Fruit fly (Drosophila melanogaster) whole organism, embryonic: ENCODE data around the gene CG8312.

Source experiments
- Aef1 ChIP-seq: fragments of 200-800 bp; sonication (Bioruptor generic); IDR thresholded peaks from 3 replicates; pipeline ENCODE4 v1.3.6; 2022; ENCODE audit warnings: missing biosample characterization, missing genetic modification characterization
- CG11696 ChIP-seq: fragments of 200-800 bp; sonication (Bioruptor generic); IDR thresholded peaks from 2 replicates; pipeline ENCODE4 v1.3.6; 2022; ENCODE audit warnings: missing biosample characterization, missing genetic modification characterization
- CG12104 ChIP-seq: fragments of 200-800 bp; sonication (Bioruptor generic); optimal IDR thresholded peaks from 3 replicates; lab custom pipeline; 2016; ENCODE audit warnings: missing biosample characterization, missing genetic modification characterization
- CG13424 ChIP-seq: fragments of 200-800 bp; sonication (Bioruptor generic); optimal IDR thresholded peaks from 2 replicates; lab custom pipeline; 2019; ENCODE audit warnings: missing biosample characterization, mild to moderate bottlenecking, missing genetic modification characterization, moderate library complexity
- CG14014 ChIP-seq: fragments of 200-800 bp; sonication (Bioruptor generic); IDR thresholded peaks from 2 replicates; pipeline ENCODE4 v1.3.6; 2022; ENCODE audit warnings: missing biosample characterization, missing genetic modification characterization
- CG15073 ChIP-seq: fragments of 200-800 bp; sonication (Bioruptor generic); optimal IDR thresholded peaks from 2 replicates; lab custom pipeline; 2016; ENCODE audit warnings: missing biosample characterization, missing genetic modification characterization
- CG1792 ChIP-seq: fragments of 200-800 bp; sonication (Bioruptor generic); optimal IDR thresholded peaks from 2 replicates; lab custom pipeline; 2016; ENCODE audit warnings: missing biosample characterization, missing genetic modification characterization
- CG30020 ChIP-seq: fragments of 200-800 bp; optimal IDR thresholded peaks from 2 replicates; lab custom pipeline; 2019; ENCODE audit warnings: missing biosample characterization, mild to moderate bottlenecking, missing genetic modification characterization, moderate library complexity
- CG32532 ChIP-seq: fragments of 200-800 bp; sonication (Bioruptor generic); IDR thresholded peaks from 2 replicates; pipeline ENCODE4 v1.3.6; 2022; ENCODE audit warnings: missing biosample characterization, missing genetic modification characterization
- CG34422 ChIP-seq: fragments of 200-800 bp; sonication (Bioruptor generic); IDR thresholded peaks from 3 replicates; pipeline ENCODE4 v1.3.6; 2022; ENCODE audit warnings: missing biosample characterization, missing genetic modification characterization
- CG3838 ChIP-seq: fragments of 200-800 bp; sonication (Bioruptor generic); optimal IDR thresholded peaks from 3 replicates; lab custom pipeline; 2016; ENCODE audit warnings: missing biosample characterization, missing genetic modification characterization
- CG7745 ChIP-seq: fragments of 200-800 bp; sonication (Bioruptor generic); optimal IDR thresholded peaks from 2 replicates; lab custom pipeline; 2018; ENCODE audit warnings: missing biosample characterization, mild to moderate bottlenecking, missing genetic modification characterization, moderate library complexity
- CG8478 ChIP-seq: fragments of >200 bp; optimal IDR thresholded peaks from 2 replicates; lab custom pipeline; 2018
- CG8765 ChIP-seq: fragments of 200-800 bp; sonication (Bioruptor generic); IDR thresholded peaks from 2 replicates; pipeline ENCODE4 v1.3.6; 2022; ENCODE audit warnings: missing biosample characterization, missing genetic modification characterization
- CG9609 ChIP-seq: fragments of 200-800 bp; sonication (Bioruptor generic); optimal IDR thresholded peaks from 3 replicates; lab custom pipeline; 2016; ENCODE audit warnings: missing biosample characterization, missing genetic modification characterization
- CG9876 ChIP-seq: fragments of 200-800 bp; sonication (Bioruptor generic); optimal IDR thresholded peaks from 2 replicates; lab custom pipeline; 2016; ENCODE audit warnings: missing biosample characterization, missing genetic modification characterization
- Chrac-16 ChIP-seq: fragments of 200-800 bp; sonication (Bioruptor generic); optimal IDR thresholded peaks from 3 replicates; lab custom pipeline; 2016; ENCODE audit warnings: missing biosample characterization, missing genetic modification characterization
- D19A ChIP-seq: fragments of 200-800 bp; optimal IDR thresholded peaks from 3 replicates; lab custom pipeline; 2019; ENCODE audit warnings: missing biosample characterization, mild to moderate bottlenecking, missing genetic modification characterization, moderate library complexity
- ERR ChIP-seq: fragments of 200-800 bp; sonication (Bioruptor generic); optimal IDR thresholded peaks from 2 replicates; lab custom pipeline; 2016; ENCODE audit warnings: missing biosample characterization, missing genetic modification characterization
- Ets65A ChIP-seq: fragments of 200-800 bp; sonication (Bioruptor generic); peaks from one replicate; lab custom pipeline; 2016; ENCODE audit warnings: missing biosample characterization, missing genetic modification characterization
- Fer1 ChIP-seq: fragments of 200-800 bp; sonication (Bioruptor generic); optimal IDR thresholded peaks from 2 replicates; lab custom pipeline; 2017; ENCODE audit warnings: missing biosample characterization, mild to moderate bottlenecking, missing genetic modification characterization
- HHEX ChIP-seq: fragments of 200-800 bp; sonication (Bioruptor generic); optimal IDR thresholded peaks from 3 replicates; lab custom pipeline; 2017; ENCODE audit warnings: missing biosample characterization, mild to moderate bottlenecking, missing genetic modification characterization, missing genetic modification reagents
- HLH4C ChIP-seq: fragments of 200-800 bp; sonication (Bioruptor generic); IDR thresholded peaks from 3 replicates; pipeline ENCODE4 v1.3.6; 2022; ENCODE audit warnings: missing biosample characterization, missing genetic modification characterization; ENCODE audit not compliant: partially characterized antibody
- Hand ChIP-seq: fragments of 200-800 bp; sonication (Bioruptor generic); optimal IDR thresholded peaks from 2 replicates; lab custom pipeline; 2017; ENCODE audit warnings: mild to moderate bottlenecking, missing biosample characterization, missing genetic modification reagents, missing genetic modification characterization
- Jarid2 ChIP-seq: fragments of 200-800 bp; sonication (Bioruptor generic); optimal IDR thresholded peaks from 3 replicates; lab custom pipeline; 2017; ENCODE audit warnings: mild to moderate bottlenecking, missing biosample characterization, missing genetic modification reagents, missing genetic modification characterization
- Med ChIP-seq: fragments of 200-800 bp; sonication (Bioruptor generic); peaks from one replicate; lab custom pipeline; 2016; ENCODE audit warnings: missing biosample characterization, missing genetic modification characterization, mild to moderate bottlenecking, inconsistent platforms, moderate library complexity
- Meics ChIP-seq: fragments of 200-800 bp; sonication (Bioruptor generic); optimal IDR thresholded peaks from 2 replicates; lab custom pipeline; 2017; ENCODE audit warnings: missing biosample characterization, mild to moderate bottlenecking, missing genetic modification characterization
- Mrtf ChIP-seq: fragments of 200-800 bp; sonication (Bioruptor generic); IDR thresholded peaks from 3 replicates; pipeline ENCODE4 v1.3.6; 2022; ENCODE audit warnings: missing biosample characterization, missing genetic modification characterization
- YL-1 ChIP-seq: fragments of 200-800 bp; sonication (Bioruptor generic); optimal IDR thresholded peaks from 3 replicates; lab custom pipeline; 2017; ENCODE audit warnings: missing biosample characterization, mild to moderate bottlenecking, missing genetic modification characterization
- ac ChIP-seq: fragments of 200-800 bp; sonication (Bioruptor generic); optimal IDR thresholded peaks from 3 replicates; lab custom pipeline; 2017; ENCODE audit warnings: missing biosample characterization, mild to moderate bottlenecking, missing genetic modification characterization
- ap ChIP-seq: fragments of 200-800 bp; sonication (Bioruptor generic); IDR thresholded peaks from 2 replicates; pipeline ENCODE4 v1.3.6; 2022; ENCODE audit warnings: missing biosample characterization, missing genetic modification characterization
- az2 ChIP-seq: fragments of 200-800 bp; sonication (Bioruptor generic); optimal IDR thresholded peaks from 3 replicates; lab custom pipeline; 2016; ENCODE audit warnings: missing biosample characterization, missing genetic modification characterization
- bsh ChIP-seq, 2 experiments: fragments of 200-800 bp; sonication (Bioruptor generic); optimal IDR thresholded peaks; 2 replicates each; lab custom pipeline; 2017 to 2018; ENCODE audit warnings: mild to moderate bottlenecking in 2 of 2, missing biosample characterization in 2 of 2, missing genetic modification characterization in 2 of 2, moderate library complexity in 1 of 2
- caup ChIP-seq: fragments of 200-800 bp; sonication (Bioruptor generic); optimal IDR thresholded peaks from 3 replicates; lab custom pipeline; 2017; ENCODE audit warnings: missing biosample characterization, mild to moderate bottlenecking, missing genetic modification characterization, moderate library complexity; ENCODE audit not compliant: severe bottlenecking
- gsb ChIP-seq: fragments of 200-800 bp; sonication (Bioruptor generic); IDR thresholded peaks from 2 replicates; pipeline ENCODE4 v1.3.6; 2022; ENCODE audit warnings: missing biosample characterization, missing genetic modification characterization
- h ChIP-seq: fragments of >200 bp; optimal IDR thresholded peaks from 2 replicates; lab custom pipeline; 2017
- ind ChIP-seq: fragments of 200-800 bp; sonication (Bioruptor generic); optimal IDR thresholded peaks from 3 replicates; lab custom pipeline; 2016; ENCODE audit warnings: missing biosample characterization, missing genetic modification characterization
- jing ChIP-seq: fragments of 200-800 bp; sonication (Bioruptor generic); optimal IDR thresholded peaks from 2 replicates; lab custom pipeline; 2018; ENCODE audit warnings: missing biosample characterization, mild to moderate bottlenecking, missing genetic modification characterization
- lola ChIP-seq, 3 experiments: fragments of >200 bp in 2 of 3; fragments of 200-800 bp in 1 of 3; sonication (Bioruptor generic) in 1 of 3; optimal IDR thresholded peaks; 2 replicates each; lab custom pipeline; 2017 to 2019; ENCODE audit warnings: missing biosample characterization in 3 of 3, missing genetic modification characterization in 3 of 3, mild to moderate bottlenecking in 1 of 3, moderate library complexity in 1 of 3
- nerfin-1 ChIP-seq: fragments of 200-800 bp; sonication (Bioruptor generic); optimal IDR thresholded peaks from 3 replicates; lab custom pipeline; 2019; ENCODE audit warnings: missing biosample characterization, mild to moderate bottlenecking, missing genetic modification characterization, moderate library complexity
- pfk ChIP-seq: fragments of 200-800 bp; sonication (Bioruptor generic); optimal IDR thresholded peaks from 2 replicates; lab custom pipeline; 2018; ENCODE audit warnings: missing biosample characterization, mild to moderate bottlenecking, missing genetic modification characterization, moderate library complexity
- row ChIP-seq: fragments of 200-800 bp; sonication (Bioruptor generic); IDR thresholded peaks from 3 replicates; pipeline ENCODE4 v1.3.6; 2022; ENCODE audit warnings: missing biosample characterization, missing genetic modification characterization
- run ChIP-seq: fragments of 200-800 bp; sonication (Bioruptor generic); optimal IDR thresholded peaks from 3 replicates; lab custom pipeline; 2018; ENCODE audit warnings: missing biosample characterization, mild to moderate bottlenecking, missing genetic modification characterization
- scrt ChIP-seq: fragments of 200-800 bp; sonication (Bioruptor generic); optimal IDR thresholded peaks from 2 replicates; lab custom pipeline; 2018; ENCODE audit warnings: missing biosample characterization, mild to moderate bottlenecking, missing genetic modification characterization, moderate library complexity
- so ChIP-seq: fragments of 200-800 bp; sonication (Bioruptor generic); IDR thresholded peaks from 3 replicates; pipeline ENCODE4 v1.3.6; 2022; ENCODE audit warnings: missing biosample characterization, missing genetic modification characterization
- ssp ChIP-seq: fragments of 200-800 bp; sonication (Bioruptor generic); IDR thresholded peaks from 2 replicates; pipeline ENCODE4 v1.3.6; 2022; ENCODE audit warnings: missing biosample characterization, missing genetic modification characterization
- tin ChIP-seq: fragments of 200-800 bp; sonication (Bioruptor generic); optimal IDR thresholded peaks from 3 replicates; lab custom pipeline; 2016; ENCODE audit warnings: missing biosample characterization, missing genetic modification characterization
- ttk ChIP-seq: fragments of 200-800 bp; sonication (Bioruptor generic); IDR thresholded peaks from 2 replicates; pipeline ENCODE4 v2.1.2; 2022; ENCODE audit warnings: missing biosample characterization, missing genetic modification characterization
- twi ChIP-seq: fragments of 200-800 bp; optimal IDR thresholded peaks from 2 replicates; lab custom pipeline; 2019; ENCODE audit warnings: missing biosample characterization, mild to moderate bottlenecking, missing genetic modification characterization, moderate library complexity
- usp ChIP-seq: fragments of >200 bp; optimal IDR thresholded peaks from 2 replicates; lab custom pipeline; 2017; ENCODE audit warnings: missing biosample characterization, missing genetic modification characterization

CG8312 gene

dm6 chr3R:9572929-9573811 is 17.9 kb upstream of the CG8312 start (continued):
- TF ChIP-seq bsh (GFP tag; optimal IDR thresholded peaks at IDR 0.05; lab: Kevin White, UChicago) (no peak), CG9609 (no peak), twi (tag; lab: Kevin White, UChicago) (no peak), caup (GFP tag; lab: Kevin White, UChicago) (no peak), Chrac-16 (GFP tag; lab: Kevin White, UChicago) (no peak), CG3838 (GFP tag; lab: Kevin White, UChicago) (no peak), D19A (tag; lab: Kevin White, UChicago) (no peak), scrt (GFP tag; lab: Kevin White, UChicago) (no peak), CG8478 (lab: Kevin White, UChicago) (no peak), CG13424 (tag; lab: Kevin White, UChicago) (no peak), CG15073 (GFP tag; lab: Kevin White, UChicago) (no peak), row (GFP tag; lab: Robert Waterston, UW) (no peak), ttk (GFP tag; lab: Robert Waterston, UW) (0 out of 2 replicates have a peak, but pooled peaks have one; percentile 25), CG1792 (no peak), CG32532 (GFP tag; lab: Robert Waterston, UW) (peak; percentile 38; the same call in 1 of the 2 replicates), Aef1 (GFP tag; lab: Robert Waterston, UW) (peak; percentile 32; the same call in 2 of the 3 replicates), Meics (GFP tag; lab: Kevin White, UChicago) (no peak), CG7745 (no peak), CG8765 (GFP tag; lab: Robert Waterston, UW) (no peak), CG14014 (GFP tag; lab: Robert Waterston, UW) (0 out of 2 replicates have a peak, but pooled peaks have one; percentile 27), HLH4C (GFP tag; lab: Robert Waterston, UW) (0 out of 3 replicates have a peak, but pooled peaks have one; percentile 20), usp (GFP tag; lab: Kevin White, UChicago) (no peak), Ets65A (GFP tag; lab: Kevin White, UChicago) (peak; percentile 72), az2 (no peak), tin (GFP tag; lab: Kevin White, UChicago) (no peak), HHEX (GFP tag; lab: Kevin White, UChicago) (no peak), ap (GFP tag; lab: Robert Waterston, UW) (no peak), ssp (GFP tag; lab: Robert Waterston, UW) (no peak), Mrtf (GFP tag; lab: Robert Waterston, UW) (no peak), Hand (GFP tag; lab: Kevin White, UChicago) (no peak), so (GFP tag; lab: Robert Waterston, UW) (no peak), pfk (GFP tag; lab: Kevin White, UChicago) (no peak), gsb (GFP tag; lab: Robert Waterston, UW) (no peak), lola (GFP tag; optimal IDR thresholded peaks at IDR 0.05; lab: Kevin White, UChicago) (no peak), CG34422 (GFP tag; lab: Robert Waterston, UW) (peak; percentile 63; the same call in 1 of the 3 replicates), CG30020 (tag; lab: Kevin White, UChicago) (no peak), CG9876 (GFP tag; lab: Kevin White, UChicago) (no peak), Med (GFP tag; lab: Kevin White, UChicago) (peak; percentile 80), jing (GFP tag; lab: Kevin White, UChicago) (no peak), CG11696 (no peak), YL-1 (GFP tag; lab: Kevin White, UChicago) (no peak), ind (no peak), run (tag; lab: Kevin White, UChicago) (no peak), Jarid2 (peak; percentile 71), Fer1 (GFP tag; lab: Kevin White, UChicago) (peak; percentile 11), ERR (GFP tag; lab: Kevin White, UChicago) (no peak), CG12104 (peak; percentile 2), nerfin-1 (no peak), ac (no peak), h (lab: Kevin White, UChicago) (no peak)
